Fruit fly (Drosophila melanogaster): Measurements from ENCODE around the gene CG12236.

CG12236 gene

dm6 chrX:5915752-5916493 is 8.0 kb downstream of the CG12236 start (continued):
- TF ChIP-seq lab (GFP tag; optimal IDR thresholded peaks at IDR 0.05): peak; percentile 1
- TF ChIP-seq Drgx (GFP tag; IDR thresholded peaks at IDR 0.05): peak; percentile 43; the same call in 1 of the 2 replicates
- peak; percentile 15; the same call in 1 of the 3 replicates for TF ChIP-seq HLH4C (GFP tag; IDR thresholded peaks at IDR 0.05; ENCODE audit: partially characterized antibody)
- TF ChIP-seq gro (GFP tag; optimal IDR thresholded peaks at IDR 0.05): no peak
- TF ChIP-seq CG2712 (tag; optimal IDR thresholded peaks at IDR 0.05): no peak
- no peak for TF ChIP-seq tll (GFP tag; optimal IDR thresholded peaks at IDR 0.05)
- no peak for TF ChIP-seq Fer2 (tag; optimal IDR thresholded peaks at IDR 0.05)
- peak; percentile 44 for TF ChIP-seq nom (GFP tag; optimal IDR thresholded peaks at IDR 0.05)
- no peak for TF ChIP-seq dmrt99B (tag; optimal IDR thresholded peaks at IDR 0.05)
- peak; percentile 71 for TF ChIP-seq D19A (tag; optimal IDR thresholded peaks at IDR 0.05)
- no peak for TF ChIP-seq bab2 (GFP tag; optimal IDR thresholded peaks at IDR 0.05)
- peak; percentile 18 for TF ChIP-seq Hmr (GFP tag; optimal IDR thresholded peaks at IDR 0.05)
- TF ChIP-seq crol (GFP tag; IDR thresholded peaks at IDR 0.05): peak; percentile 69
- 0 out of 3 replicates have a peak, but pooled peaks have one; percentile 17 for TF ChIP-seq zfh1 (GFP tag; IDR thresholded peaks at IDR 0.05)
- TF ChIP-seq CG17361 (GFP tag; IDR thresholded peaks at IDR 0.05): no peak
- TF ChIP-seq NC2β (GFP tag; optimal IDR thresholded peaks at IDR 0.05): no peak
- TF ChIP-seq luna (GFP tag; optimal IDR thresholded peaks at IDR 0.05): no peak
- no peak for TF ChIP-seq ems (GFP tag; optimal IDR thresholded peaks at IDR 0.05)
- peak; percentile 77 for TF ChIP-seq CTCF (GFP tag; optimal IDR thresholded peaks at IDR 0.05)
- no peak for TF ChIP-seq CG17568 (GFP tag; optimal IDR thresholded peaks at IDR 0.05)
- TF ChIP-seq gfzf (GFP tag; optimal IDR thresholded peaks at IDR 0.05): peak; percentile 12
- no peak for TF ChIP-seq CG11723 (GFP tag; optimal IDR thresholded peaks at IDR 0.05)
- TF ChIP-seq CG30403 (GFP tag; optimal IDR thresholded peaks at IDR 0.05): no peak
- TF ChIP-seq CG4617 (GFP tag; optimal IDR thresholded peaks at IDR 0.05; ENCODE audit: borderline replicate concordance): no peak
- peak; percentile 29 for TF ChIP-seq pzg (GFP tag; optimal IDR thresholded peaks at IDR 0.05)
- no peak for TF ChIP-seq usp (GFP tag; optimal IDR thresholded peaks at IDR 0.05)
- no peak for TF ChIP-seq CG16779 (GFP tag; IDR thresholded peaks at IDR 0.05)
- TF ChIP-seq en (GFP tag; optimal IDR thresholded peaks at IDR 0.05): no peak
- 0 out of 2 replicates have a peak, but pooled peaks have one; percentile 15 for TF ChIP-seq CG32767 (GFP tag; IDR thresholded peaks at IDR 0.05)
- no peak for TF ChIP-seq Antp (GFP tag; optimal IDR thresholded peaks at IDR 0.05)
- TF ChIP-seq C15 (GFP tag; IDR thresholded peaks at IDR 0.05): no peak
- TF ChIP-seq crp (GFP tag; optimal IDR thresholded peaks at IDR 0.05): no peak
- TF ChIP-seq Doc3 (GFP tag; IDR thresholded peaks at IDR 0.05; ENCODE audit: partially characterized antibody): 0 out of 3 replicates have a peak, but pooled peaks have one; percentile 27
- no peak for TF ChIP-seq CG2889 (GFP tag; IDR thresholded peaks at IDR 0.05)
- peak; percentile 57; the same call in 1 of the 2 replicates for TF ChIP-seq Bgb (GFP tag; IDR thresholded peaks at IDR 0.05; ENCODE audit: partially characterized antibody)
- peak; percentile 16; the same call in 1 of the 3 replicates for TF ChIP-seq vnd (GFP tag; IDR thresholded peaks at IDR 0.05; ENCODE audit: partially characterized antibody)
- TF ChIP-seq bbx (GFP tag; IDR thresholded peaks at IDR 0.05; ENCODE audit: partially characterized antibody): peak; percentile 47; the same call in 1 of the 2 replicates
- no peak for TF ChIP-seq Dip3 (GFP tag; optimal IDR thresholded peaks at IDR 0.05)
- TF ChIP-seq wek (GFP tag; optimal IDR thresholded peaks at IDR 0.05): peak; percentile 42
- no peak for TF ChIP-seq slou (GFP tag; optimal IDR thresholded peaks at IDR 0.05)
- TF ChIP-seq dan (GFP tag; IDR thresholded peaks at IDR 0.05): no peak
- TF ChIP-seq psq (GFP tag; optimal IDR thresholded peaks at IDR 0.05): no peak
- no peak for TF ChIP-seq sr (GFP tag; IDR thresholded peaks at IDR 0.05)
- TF ChIP-seq CG32772 (GFP tag; IDR thresholded peaks at IDR 0.05): no peak
- no peak for TF ChIP-seq CG4404 (GFP tag; IDR thresholded peaks at IDR 0.05)
- TF ChIP-seq slp2 (GFP tag; optimal IDR thresholded peaks at IDR 0.05): peak; percentile 9
- no peak for TF ChIP-seq CG18599 (GFP tag; optimal IDR thresholded peaks at IDR 0.05)
- no peak for TF ChIP-seq CG15696 (tag; optimal IDR thresholded peaks at IDR 0.05)
- no peak for TF ChIP-seq Rfx (GFP tag; IDR thresholded peaks at IDR 0.05)

Measured in whole organism, embryonic.